Worm (Caenorhabditis elegans): ENCODE results near the gene tcer-1.
"Not testable (repeated sequence)": the region's sequence is repeated elsewhere in the genome, so short reads cannot be mapped to it uniquely, and the experiment has no call there.

tcer-1 gene

DNA sequence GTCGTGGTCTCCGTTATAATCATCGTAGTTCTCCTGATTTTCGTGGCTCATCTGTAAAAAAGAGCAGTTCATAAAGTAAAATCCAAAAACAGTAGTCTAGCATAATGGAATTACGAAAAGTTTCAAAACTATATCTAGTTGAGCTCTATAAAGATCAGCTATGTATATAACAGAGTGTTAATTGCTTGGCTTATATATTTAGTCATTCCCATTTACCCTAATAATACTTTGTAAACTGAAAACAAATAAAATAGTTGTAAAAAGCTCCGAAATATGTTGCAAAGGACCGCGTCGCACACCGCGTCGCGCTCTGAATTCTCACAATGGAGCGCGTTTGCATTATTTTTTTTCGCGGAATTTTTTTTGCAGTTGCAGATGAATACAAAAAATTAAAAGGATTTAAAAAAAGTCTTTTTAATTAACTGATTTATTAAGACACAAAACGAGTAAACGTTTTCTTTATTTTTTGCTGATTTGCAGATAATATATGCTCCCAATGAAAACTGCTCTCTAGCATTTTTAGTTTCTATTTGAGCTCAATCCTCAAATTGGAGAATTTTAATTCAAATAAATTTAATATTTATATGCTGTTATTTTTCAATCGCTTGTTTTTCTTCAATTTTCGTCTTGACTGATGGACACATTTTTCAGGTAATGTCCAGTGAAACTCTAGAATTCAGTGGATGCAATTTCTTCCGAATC is at the start of gene tcer-1, which contains the start of gene ZK1127.5:
Gene tcer-1 (minus strand): TSS at position 51 of the 702 bp plus-strand sequence.
Gene ZK1127.5 (plus strand): TSS at position 652 of the 702 bp plus-strand sequence.
- TF ChIP-seq B0310.2 (tag; optimal IDR thresholded peaks at IDR 0.05) (no peak), scrt-1 (GFP tag; IDR thresholded peaks at IDR 0.05) (no peak), ceh-13 (GFP tag; optimal IDR thresholded peaks at IDR 0.05) (no peak), tra-4 (tag; optimal IDR thresholded peaks at IDR 0.05) (no peak), sea-1 (GFP tag; conservative IDR thresholded peaks at IDR 0.05) (no peak), aly-1 (tag; optimal IDR thresholded peaks at IDR 0.05) (no peak), ama-1 (optimal IDR thresholded peaks at IDR 0.05) (no peak), F13C5.2 (tag; optimal IDR thresholded peaks at IDR 0.05) (peak; percentile 23)

DNA sequence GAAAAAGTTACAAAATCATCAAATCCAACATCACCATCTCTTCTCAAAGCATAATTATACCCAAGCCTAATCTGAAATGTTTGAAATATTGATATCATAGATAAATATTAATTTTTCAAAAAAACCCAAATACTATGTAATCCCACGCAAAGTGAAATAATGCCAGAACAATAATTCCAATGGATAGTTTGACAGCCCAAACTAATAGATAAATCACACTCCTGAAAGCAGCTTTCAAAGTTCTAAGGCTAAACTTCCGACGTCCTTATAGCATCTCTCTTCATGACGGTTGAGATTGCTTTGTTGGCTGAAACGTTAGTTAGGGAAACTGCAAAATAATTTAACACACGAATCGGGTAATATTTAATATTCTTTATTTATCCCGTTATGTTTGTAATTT is 49.4 kb upstream of the tcer-1 start:
- no peak for TF ChIP-seq ama-1 (optimal IDR thresholded peaks at IDR 0.05)
- TF ChIP-seq pes-1 (GFP tag; IDR thresholded peaks at IDR 0.05): no peak
- TF ChIP-seq hnd-1 (tag; optimal IDR thresholded peaks at IDR 0.05): no peak
- TF ChIP-seq scrt-1 (GFP tag; IDR thresholded peaks at IDR 0.05): no peak

DNA sequence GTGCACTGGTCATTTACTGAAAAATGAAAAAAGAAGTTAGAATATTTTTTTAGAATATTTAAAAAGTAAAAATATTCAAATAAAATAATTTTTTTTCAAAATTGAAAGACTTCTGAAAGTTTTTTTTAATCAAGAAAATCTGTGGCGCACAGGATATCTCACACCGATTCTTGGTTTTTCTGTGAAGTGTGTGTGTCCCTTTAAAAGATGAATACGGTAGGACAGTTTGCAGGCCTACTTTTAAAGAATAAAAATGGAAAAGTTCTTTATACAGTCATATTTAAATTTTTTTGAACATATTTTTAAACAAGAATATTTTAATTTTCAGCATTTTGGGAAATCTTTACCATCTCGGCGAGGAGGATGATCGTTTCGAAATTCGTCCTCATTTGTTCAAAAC is 48.7 kb upstream of the tcer-1 start, which contains the start of gene mct-5:
Gene mct-5 (minus strand): TSS at position 16 of the 400 bp plus-strand sequence.
- TF ChIP-seq hmbx-1 (tag; optimal IDR thresholded peaks at IDR 0.05) (no peak), B0310.2 (tag; optimal IDR thresholded peaks at IDR 0.05) (no peak), ama-1 (optimal IDR thresholded peaks at IDR 0.05) (no peak), flt-1 (GFP tag; IDR thresholded peaks at IDR 0.05) (no peak), ceh-36 (tag; optimal IDR thresholded peaks at IDR 0.05) (no peak), ceh-13 (GFP tag; optimal IDR thresholded peaks at IDR 0.05) (no peak), pes-1 (GFP tag; IDR thresholded peaks at IDR 0.05) (no peak), tbx-37 (GFP tag; conservative IDR thresholded peaks at IDR 0.05) (no peak), F13C5.2 (tag; optimal IDR thresholded peaks at IDR 0.05) (no peak), tra-4 (tag; optimal IDR thresholded peaks at IDR 0.05) (no peak)

DNA sequence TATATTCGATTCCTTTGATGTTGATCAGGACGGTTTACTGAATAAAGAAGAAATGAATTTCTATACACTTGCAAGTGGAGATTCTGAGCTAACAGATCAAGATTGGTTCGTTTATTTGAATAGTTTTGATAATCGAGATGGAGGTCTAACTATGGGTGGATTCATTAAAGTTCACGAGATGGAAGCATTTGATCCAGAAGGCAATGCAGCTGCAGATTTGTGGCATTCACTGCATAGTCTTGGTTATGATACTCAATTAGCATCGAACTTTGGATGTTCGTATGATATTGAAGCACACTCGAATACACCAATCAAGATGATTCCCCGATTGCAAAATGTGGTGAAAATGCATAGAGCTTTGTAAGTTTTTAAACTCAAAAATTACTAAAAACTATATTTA is 46.1 kb upstream of the tcer-1 start:
- TF ChIP-seq ceh-13 (GFP tag; optimal IDR thresholded peaks at IDR 0.05): no peak
- no peak for TF ChIP-seq hnd-1 (tag; optimal IDR thresholded peaks at IDR 0.05)
- TF ChIP-seq B0310.2 (tag; optimal IDR thresholded peaks at IDR 0.05): no peak
- no peak for TF ChIP-seq tra-4 (tag; optimal IDR thresholded peaks at IDR 0.05)
- TF ChIP-seq ets-7 (tag; optimal IDR thresholded peaks at IDR 0.05): no peak
- TF ChIP-seq aly-1 (tag; optimal IDR thresholded peaks at IDR 0.05): no peak
- no peak for TF ChIP-seq sea-1 (GFP tag; conservative IDR thresholded peaks at IDR 0.05)
- TF ChIP-seq flt-1 (GFP tag; IDR thresholded peaks at IDR 0.05): no peak
- TF ChIP-seq hmg-4 (GFP tag; optimal IDR thresholded peaks at IDR 0.05): no peak
- no peak for TF ChIP-seq scrt-1 (GFP tag; IDR thresholded peaks at IDR 0.05)
- TF ChIP-seq hmbx-1 (tag; optimal IDR thresholded peaks at IDR 0.05): no peak
- no peak for TF ChIP-seq tbx-11 (GFP tag; IDR thresholded peaks at IDR 0.05)
- no peak for TF ChIP-seq ama-1 (optimal IDR thresholded peaks at IDR 0.05)
- TF ChIP-seq tbx-37 (GFP tag; conservative IDR thresholded peaks at IDR 0.05): no peak
- no peak for TF ChIP-seq ceh-36 (tag; optimal IDR thresholded peaks at IDR 0.05)
- TF ChIP-seq F13C5.2 (tag; optimal IDR thresholded peaks at IDR 0.05): no peak
- no peak for TF ChIP-seq pes-1 (GFP tag; IDR thresholded peaks at IDR 0.05)

DNA sequence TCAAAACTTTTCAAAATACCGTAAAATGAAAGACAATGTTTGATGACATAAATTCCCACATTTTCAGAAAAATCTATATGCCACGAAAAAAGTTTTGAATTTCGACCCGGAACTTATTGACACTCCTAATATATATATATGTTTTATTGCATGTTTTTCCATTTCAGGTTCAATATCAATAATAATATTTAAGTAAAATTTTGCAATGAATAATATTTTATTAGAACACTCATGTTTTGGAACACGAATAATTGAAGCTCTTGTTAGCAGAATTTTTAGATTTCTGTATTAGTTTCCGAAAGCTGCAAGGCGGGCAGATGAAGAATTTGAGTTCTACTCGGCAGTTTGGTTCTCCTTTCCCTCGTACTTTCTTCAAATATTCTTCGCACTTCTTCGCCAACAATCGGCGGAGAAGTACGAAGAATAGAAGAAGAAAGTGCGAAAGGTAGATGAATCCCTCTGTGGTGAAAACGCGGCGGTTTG is 43.5 kb upstream of the tcer-1 start, which contains the start of gene T02G5.3:
Gene T02G5.3 (plus strand): TSS at position 51 of the 483 bp plus-strand sequence.
- TF ChIP-seq tbx-37 (GFP tag; conservative IDR thresholded peaks at IDR 0.05) (no peak), flt-1 (GFP tag; IDR thresholded peaks at IDR 0.05) (no peak), sea-1 (GFP tag; conservative IDR thresholded peaks at IDR 0.05) (0 out of 2 replicates have a peak, but pooled peaks have one; percentile 18), pes-1 (GFP tag; IDR thresholded peaks at IDR 0.05) (no peak), hmg-4 (GFP tag; optimal IDR thresholded peaks at IDR 0.05) (no peak), scrt-1 (GFP tag; IDR thresholded peaks at IDR 0.05) (no peak), B0310.2 (tag; optimal IDR thresholded peaks at IDR 0.05) (peak; percentile 19)

DNA sequence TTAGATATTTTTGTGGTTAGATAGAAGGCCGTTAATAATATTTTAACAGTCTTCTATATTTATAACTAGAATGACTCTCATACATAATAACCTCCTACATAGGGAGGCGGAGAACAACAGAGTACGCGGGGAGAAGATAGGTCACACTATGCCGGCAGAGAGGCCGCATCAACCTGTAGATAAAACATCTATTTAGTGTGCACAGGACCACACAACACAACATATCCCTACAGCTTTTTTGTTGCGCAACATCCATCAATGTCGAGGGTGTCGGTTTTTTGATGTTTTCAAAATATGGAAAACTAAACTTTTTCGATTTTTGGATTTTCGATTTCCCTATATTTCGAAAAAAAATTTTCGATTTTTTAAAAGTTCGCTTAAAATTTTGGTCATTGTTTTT is 41.0 kb upstream of the tcer-1 start:
- 0 out of 2 replicates have a peak, but pooled peaks have one; percentile 4 for TF ChIP-seq pes-1 (GFP tag; IDR thresholded peaks at IDR 0.05)
- TF ChIP-seq flt-1 (GFP tag; IDR thresholded peaks at IDR 0.05): no peak
- TF ChIP-seq hmg-4 (GFP tag; optimal IDR thresholded peaks at IDR 0.05): peak; percentile 44
- no peak for TF ChIP-seq sea-1 (GFP tag; conservative IDR thresholded peaks at IDR 0.05)

DNA sequence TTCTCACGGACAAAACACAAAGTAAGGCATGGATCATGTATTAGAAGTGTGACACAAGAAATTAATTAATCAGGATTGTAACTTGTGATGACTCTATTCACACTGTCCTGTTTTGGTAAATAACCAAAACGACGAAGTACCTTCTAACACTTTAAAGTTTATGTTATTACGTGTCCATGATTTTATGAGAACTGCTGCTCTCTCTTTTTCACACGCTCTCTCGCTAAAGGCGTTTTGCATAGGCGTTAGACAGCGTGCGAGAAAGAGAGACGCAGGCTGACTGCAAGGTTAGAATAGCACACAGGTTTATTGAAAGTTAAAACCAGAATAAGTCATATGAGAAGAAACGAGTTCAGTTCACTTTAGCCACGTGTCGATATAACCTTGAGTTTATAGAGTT is 40.2 kb upstream of the tcer-1 start:
- no peak for TF ChIP-seq tbx-11 (GFP tag; IDR thresholded peaks at IDR 0.05)
- no peak for TF ChIP-seq aly-1 (tag; optimal IDR thresholded peaks at IDR 0.05)
- TF ChIP-seq hmg-4 (GFP tag; optimal IDR thresholded peaks at IDR 0.05): no peak
- no peak for TF ChIP-seq pes-1 (GFP tag; IDR thresholded peaks at IDR 0.05)
- TF ChIP-seq tbx-37 (GFP tag; conservative IDR thresholded peaks at IDR 0.05): no peak
- no peak for TF ChIP-seq ceh-13 (GFP tag; optimal IDR thresholded peaks at IDR 0.05)
- no peak for TF ChIP-seq F13C5.2 (tag; optimal IDR thresholded peaks at IDR 0.05)
- TF ChIP-seq ets-7 (tag; optimal IDR thresholded peaks at IDR 0.05): no peak
- no peak for TF ChIP-seq B0310.2 (tag; optimal IDR thresholded peaks at IDR 0.05)
- TF ChIP-seq hmbx-1 (tag; optimal IDR thresholded peaks at IDR 0.05): no peak
- no peak for TF ChIP-seq flt-1 (GFP tag; IDR thresholded peaks at IDR 0.05)

DNA sequence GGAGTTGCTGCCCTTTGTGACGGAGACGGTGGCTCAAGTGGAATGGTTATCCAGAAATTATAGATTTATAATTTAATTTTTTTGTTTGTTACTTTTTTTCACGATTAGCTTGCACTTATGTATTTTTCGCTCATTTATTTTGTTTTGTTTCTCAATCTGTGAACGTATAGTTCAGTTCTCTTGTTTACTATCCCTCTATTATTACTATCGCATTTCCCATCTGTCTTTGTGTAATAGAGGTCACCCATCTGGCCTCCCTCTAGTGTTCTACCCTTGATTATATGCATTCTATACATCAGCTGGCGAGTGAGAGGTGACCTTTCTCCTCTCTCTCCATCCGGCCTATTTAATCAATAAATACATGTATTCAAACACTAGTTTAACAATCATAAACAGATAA is 34.1 kb upstream of the tcer-1 start, which contains the start of the genes T02G5.14 and T02G5.15:
Gene T02G5.14 (plus strand): TSS at position 301 of the 400 bp plus-strand sequence.
Gene T02G5.15 (plus strand): TSS at position 301 of the 400 bp plus-strand sequence.
- not testable (repeated sequence) for TF ChIP-seq hmg-4 (GFP tag; optimal IDR thresholded peaks at IDR 0.05); sea-1 (GFP tag; conservative IDR thresholded peaks at IDR 0.05); flt-1 (GFP tag; IDR thresholded peaks at IDR 0.05)
